Worm (Caenorhabditis elegans) whole organism, early embryonic: ENCODE results near the gene smex-2.

Experiments
- B0310.2 ChIP-seq: sonication (generic microtip); optimal IDR thresholded peaks from 2 replicates; lab custom pipeline; 2016; ENCODE audit warnings: mild to moderate bottlenecking, missing genetic modification characterization, missing compliant biosample characterization
- F13C5.2 ChIP-seq: sonication (generic microtip); optimal IDR thresholded peaks from 2 replicates; lab custom pipeline; 2017; ENCODE audit warnings: mild to moderate bottlenecking, missing genetic modification characterization, inconsistent platforms, missing compliant biosample characterization
- aly-1 ChIP-seq: sonication (generic microtip); optimal IDR thresholded peaks from 2 replicates; lab custom pipeline; 2016; ENCODE audit warnings: missing genetic modification characterization, missing compliant biosample characterization
- ama-1 ChIP-seq: fragments of 150-350 bp; optimal IDR thresholded peaks from 2 replicates; lab custom pipeline; 2014
- ceh-13 ChIP-seq: fragments of 200-800 bp; sonication (Bioruptor generic); optimal IDR thresholded peaks from 2 replicates; lab custom pipeline; 2018; ENCODE audit warnings: mild to moderate bottlenecking, missing genetic modification characterization, missing compliant biosample characterization
- ceh-36 ChIP-seq: sonication (generic microtip); optimal IDR thresholded peaks from 2 replicates; lab custom pipeline; 2016; ENCODE audit warnings: missing genetic modification characterization, inconsistent platforms, missing compliant biosample characterization
- ets-7 ChIP-seq: sonication (generic microtip); optimal IDR thresholded peaks from 2 replicates; lab custom pipeline; 2016; ENCODE audit warnings: missing genotype, missing genetic modification characterization, missing compliant biosample characterization
- flt-1 ChIP-seq: fragments of 200-800 bp; sonication (Bioruptor generic); IDR thresholded peaks from 2 replicates; pipeline ENCODE4 v1.3.6; 2022; ENCODE audit warnings: missing genetic modification characterization, missing compliant biosample characterization
- hmbx-1 ChIP-seq: sonication (generic microtip); optimal IDR thresholded peaks from 2 replicates; lab custom pipeline; 2016; ENCODE audit warnings: mild to moderate bottlenecking, missing genetic modification characterization, missing compliant biosample characterization
- hmg-4 ChIP-seq: fragments of 200-800 bp; sonication (Bioruptor generic); optimal IDR thresholded peaks from 2 replicates; lab custom pipeline; 2018; ENCODE audit warnings: mild to moderate bottlenecking, missing genetic modification characterization, missing compliant biosample characterization
- hnd-1 ChIP-seq: sonication (generic microtip); optimal IDR thresholded peaks from 2 replicates; lab custom pipeline; 2016; ENCODE audit warnings: missing genetic modification characterization, missing compliant biosample characterization
- pes-1 ChIP-seq: fragments of 200-800 bp; sonication (Bioruptor generic); IDR thresholded peaks from 2 replicates; pipeline ENCODE4 v1.3.6; 2022; ENCODE audit warnings: missing genetic modification reagents, missing genetic modification characterization, missing compliant biosample characterization
- scrt-1 ChIP-seq: fragments of 200-800 bp; sonication (Bioruptor generic); IDR thresholded peaks from 2 replicates; pipeline ENCODE4 v1.3.6; 2022; ENCODE audit warnings: missing genetic modification characterization, missing compliant biosample characterization
- sea-1 ChIP-seq: fragments of 200-800 bp; sonication (Bioruptor generic); conservative IDR thresholded peaks from 2 replicates; pipeline ENCODE4 v1.3.6; 2022; ENCODE audit warnings: missing genetic modification characterization, missing compliant biosample characterization
- tbx-11 ChIP-seq: fragments of 200-800 bp; sonication (Bioruptor generic); IDR thresholded peaks from 2 replicates; pipeline ENCODE4 v1.3.6; 2022; ENCODE audit warnings: missing genetic modification characterization, missing compliant biosample characterization
- tbx-37 ChIP-seq: fragments of 200-800 bp; sonication (Bioruptor generic); conservative IDR thresholded peaks from 2 replicates; pipeline ENCODE4 v1.3.6; 2022; ENCODE audit warnings: missing genetic modification reagents, missing genetic modification characterization, missing compliant biosample characterization
- tra-4 ChIP-seq: sonication (generic microtip); optimal IDR thresholded peaks from 2 replicates; lab custom pipeline; 2017; ENCODE audit warnings: missing genetic modification characterization, missing compliant biosample characterization

Gene smex-2

ce11 chrX:2048865-2049405 is 9.7 kb upstream of the smex-2 start:
- TF ChIP-seq B0310.2 (tag; lab: Kevin White, UChicago): no peak
- TF ChIP-seq ceh-13 (GFP tag; lab: Kevin White, UChicago): no peak

DNA sequence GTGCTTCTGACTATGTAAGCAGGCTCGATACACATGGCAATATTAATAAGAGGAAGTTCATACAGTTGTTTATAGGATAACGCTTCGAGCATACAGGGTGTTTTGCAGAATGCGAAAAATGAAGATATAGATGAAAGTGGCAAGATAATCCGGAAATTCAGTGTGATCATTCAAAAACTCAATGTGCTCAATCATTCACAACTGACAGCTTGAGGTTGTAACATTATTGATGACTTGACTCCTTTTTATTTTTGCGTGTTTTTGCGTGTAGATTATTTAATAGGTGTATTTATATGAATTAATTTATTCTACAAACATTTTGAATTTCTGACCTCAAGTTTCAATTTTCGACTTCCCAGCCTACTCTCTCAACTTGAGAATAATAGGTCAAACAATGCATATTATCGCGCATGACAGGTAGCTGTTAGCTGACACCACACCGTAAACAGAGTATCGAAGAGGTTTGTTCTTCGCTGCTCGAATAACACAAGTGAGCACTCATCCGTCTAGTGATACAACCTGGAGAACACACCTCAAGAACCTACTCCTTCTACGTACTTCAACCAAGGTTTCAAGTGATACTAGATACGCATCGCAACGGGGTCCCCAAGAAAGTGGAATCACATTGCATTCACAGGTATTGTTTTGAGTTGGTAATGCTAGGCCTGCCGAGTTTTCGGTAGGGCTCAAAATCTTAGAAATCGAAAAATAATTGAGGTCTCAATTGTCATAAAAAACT is 8.1 kb upstream of the smex-2 start:
- no peak for TF ChIP-seq pes-1 (GFP tag; lab: Robert Waterston, UW)
- TF ChIP-seq scrt-1 (GFP tag; lab: Robert Waterston, UW): no peak
- TF ChIP-seq hmbx-1 (tag; lab: Kevin White, UChicago): no peak
- TF ChIP-seq hmg-4 (GFP tag; lab: Kevin White, UChicago): no peak
- no peak for TF ChIP-seq F13C5.2
- no peak for TF ChIP-seq tra-4 (tag; lab: Kevin White, UChicago)
- TF ChIP-seq hnd-1 (tag; lab: Kevin White, UChicago): no peak
- TF ChIP-seq B0310.2 (tag; lab: Kevin White, UChicago): no peak
- TF ChIP-seq ceh-36 (tag; lab: Kevin White, UChicago): no peak
- TF ChIP-seq flt-1 (GFP tag; lab: Robert Waterston, UW): no peak
- no peak for TF ChIP-seq ets-7 (tag; lab: Kevin White, UChicago)
- no peak for TF ChIP-seq sea-1 (GFP tag; lab: Robert Waterston, UW)
- no peak for TF ChIP-seq ama-1
- no peak for TF ChIP-seq tbx-37 (GFP tag; lab: Robert Waterston, UW)
- TF ChIP-seq ceh-13 (GFP tag; lab: Kevin White, UChicago): no peak

DNA sequence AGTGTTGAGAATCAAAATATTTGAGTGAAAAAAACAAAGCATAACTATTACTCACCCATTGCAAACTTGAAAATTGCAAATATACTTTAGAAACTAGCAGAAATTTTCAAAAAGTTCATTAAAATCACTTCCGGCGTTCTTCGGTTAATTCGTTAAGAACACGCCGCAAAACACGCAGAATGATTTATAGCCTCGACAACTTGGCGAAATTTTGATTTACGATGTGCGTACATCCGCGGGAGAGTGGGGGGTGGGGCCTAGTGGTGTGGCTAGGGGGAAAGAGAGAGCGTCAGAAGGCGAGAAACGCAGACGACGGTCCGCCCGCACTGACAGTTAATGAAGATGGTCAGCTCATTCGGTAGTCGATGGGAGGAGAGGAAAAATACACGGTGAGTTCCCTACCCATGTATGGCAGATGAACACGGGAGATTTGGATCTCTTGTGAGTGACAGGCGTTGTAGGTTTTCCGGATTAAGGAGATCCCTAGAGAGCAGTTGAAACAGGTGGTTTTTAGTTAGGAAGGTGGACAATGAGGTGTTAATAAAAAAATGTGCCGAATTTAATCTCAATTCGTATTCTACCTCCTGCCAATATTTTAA is 7.0 kb upstream of the smex-2 start, which contains the start of gene igcm-4:
Gene igcm-4 (minus strand): TSS at position 237 of the 599 bp plus-strand sequence.
- TF ChIP-seq ceh-36 (tag; lab: Kevin White, UChicago) (peak; percentile 62), hmg-4 (GFP tag; lab: Kevin White, UChicago) (peak; percentile 66), pes-1 (GFP tag; lab: Robert Waterston, UW) (0 out of 2 replicates have a peak, but pooled peaks have one; percentile 5), B0310.2 (tag; lab: Kevin White, UChicago) (peak; percentile 4), flt-1 (GFP tag; lab: Robert Waterston, UW) (0 out of 2 replicates have a peak, but pooled peaks have one; percentile 19), sea-1 (GFP tag; lab: Robert Waterston, UW) (no peak), ama-1 (no peak)

- TF ChIP-seq tra-4 (tag; lab: Kevin White, UChicago) (no peak), aly-1 (no peak), flt-1 (GFP tag; lab: Robert Waterston, UW) (no peak), B0310.2 (tag; lab: Kevin White, UChicago) (no peak), pes-1 (GFP tag; lab: Robert Waterston, UW) (no peak), F13C5.2 (no peak), scrt-1 (GFP tag; lab: Robert Waterston, UW) (no peak)
Measured at ce11 chrX:2045603-2046002, 6.3 kb upstream of the smex-2 start.

DNA sequence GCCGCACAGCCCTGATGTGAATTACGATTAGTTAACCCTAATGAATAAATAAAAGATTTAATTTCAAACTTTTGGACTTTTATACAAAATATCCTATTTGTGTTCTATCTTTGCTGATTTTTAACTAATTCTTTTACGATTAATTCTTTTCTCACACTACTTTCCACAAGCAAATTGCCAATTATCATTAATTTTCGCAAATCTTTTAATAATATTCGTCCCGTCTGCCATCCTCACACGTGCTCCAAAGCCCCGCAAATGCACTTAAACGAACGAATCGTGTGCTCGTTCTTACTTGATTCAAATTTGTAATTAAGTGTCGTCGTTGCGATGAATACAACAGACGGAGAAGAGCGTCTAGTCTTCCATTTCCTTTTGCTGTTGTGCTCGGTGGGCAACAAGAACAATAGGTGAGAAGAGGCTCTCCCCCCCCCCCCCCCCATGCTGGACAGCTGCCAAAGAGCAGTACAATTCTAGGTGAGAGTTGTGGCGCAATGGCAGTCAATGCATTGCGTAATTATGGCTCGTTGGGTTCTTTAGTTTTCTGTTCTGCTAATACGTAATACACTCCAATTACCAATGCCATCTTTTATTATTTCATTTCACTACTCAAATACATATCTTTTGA is 5.4 kb upstream of the smex-2 start:
- TF ChIP-seq pes-1 (GFP tag; lab: Robert Waterston, UW): no peak
- no peak for TF ChIP-seq ceh-13 (GFP tag; lab: Kevin White, UChicago)
- TF ChIP-seq scrt-1 (GFP tag; lab: Robert Waterston, UW): 0 out of 2 replicates have a peak, but pooled peaks have one; percentile 23
- no peak for TF ChIP-seq tbx-37 (GFP tag; lab: Robert Waterston, UW)
- no peak for TF ChIP-seq F13C5.2
- TF ChIP-seq tra-4 (tag; lab: Kevin White, UChicago): no peak
- TF ChIP-seq ama-1: no peak
- TF ChIP-seq ceh-36 (tag; lab: Kevin White, UChicago): peak; percentile 21
- peak; percentile 40 for TF ChIP-seq hmg-4 (GFP tag; lab: Kevin White, UChicago)
- no peak for TF ChIP-seq flt-1 (GFP tag; lab: Robert Waterston, UW)

DNA sequence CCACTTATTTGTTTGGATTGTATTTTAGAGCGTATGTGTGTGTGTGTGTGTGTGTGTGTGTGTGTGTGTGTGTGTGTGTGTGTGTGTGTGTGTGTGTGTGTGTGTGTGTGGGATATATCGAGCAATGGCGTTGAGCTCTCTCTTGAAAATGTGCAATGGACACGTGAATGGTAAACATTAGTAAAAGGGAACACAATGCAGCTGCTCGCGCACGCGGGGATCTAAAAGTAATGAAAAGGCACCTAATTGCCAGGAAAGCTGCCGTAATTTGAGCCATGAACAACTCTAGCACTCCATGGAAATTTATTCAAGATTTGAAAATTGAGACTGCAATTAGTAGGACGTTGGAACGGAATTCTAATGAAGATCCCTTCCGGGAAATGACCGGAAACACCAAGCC is 4.0 kb upstream of the smex-2 start:
- no peak for TF ChIP-seq ets-7 (tag; lab: Kevin White, UChicago)
- TF ChIP-seq flt-1 (GFP tag; lab: Robert Waterston, UW): 0 out of 2 replicates have a peak, but pooled peaks have one; percentile 8
- peak; percentile 37; the same call in 1 of the 2 replicates for TF ChIP-seq pes-1 (GFP tag; lab: Robert Waterston, UW)
- TF ChIP-seq hmg-4 (GFP tag; lab: Kevin White, UChicago): peak; percentile 23

DNA sequence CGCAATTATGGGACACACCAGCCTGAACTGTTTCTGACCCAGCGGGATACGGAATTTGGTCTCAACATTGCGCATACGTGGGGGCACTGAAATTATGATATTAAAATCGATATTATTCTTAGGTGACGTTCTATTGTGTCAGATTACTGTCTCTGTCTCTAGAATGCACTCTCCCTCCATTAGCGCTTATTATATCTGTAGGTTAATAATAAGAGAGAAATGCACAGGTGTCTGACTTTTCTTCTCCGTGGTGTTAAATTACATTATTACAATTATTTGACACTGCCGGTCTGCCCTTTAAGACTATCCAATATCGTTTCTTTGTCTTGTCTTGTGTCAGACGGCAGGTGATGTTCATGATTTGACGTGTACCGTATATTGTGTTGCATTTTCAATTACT is 3.4 kb upstream of the smex-2 start:
- TF ChIP-seq tbx-11 (GFP tag; lab: Robert Waterston, UW): peak; percentile 35; the same call in 1 of the 2 replicates
- TF ChIP-seq ceh-13 (GFP tag; lab: Kevin White, UChicago): no peak
